Fruit fly (Drosophila melanogaster): ENCODE measurements around the gene hep.

Gene hep

DNA sequence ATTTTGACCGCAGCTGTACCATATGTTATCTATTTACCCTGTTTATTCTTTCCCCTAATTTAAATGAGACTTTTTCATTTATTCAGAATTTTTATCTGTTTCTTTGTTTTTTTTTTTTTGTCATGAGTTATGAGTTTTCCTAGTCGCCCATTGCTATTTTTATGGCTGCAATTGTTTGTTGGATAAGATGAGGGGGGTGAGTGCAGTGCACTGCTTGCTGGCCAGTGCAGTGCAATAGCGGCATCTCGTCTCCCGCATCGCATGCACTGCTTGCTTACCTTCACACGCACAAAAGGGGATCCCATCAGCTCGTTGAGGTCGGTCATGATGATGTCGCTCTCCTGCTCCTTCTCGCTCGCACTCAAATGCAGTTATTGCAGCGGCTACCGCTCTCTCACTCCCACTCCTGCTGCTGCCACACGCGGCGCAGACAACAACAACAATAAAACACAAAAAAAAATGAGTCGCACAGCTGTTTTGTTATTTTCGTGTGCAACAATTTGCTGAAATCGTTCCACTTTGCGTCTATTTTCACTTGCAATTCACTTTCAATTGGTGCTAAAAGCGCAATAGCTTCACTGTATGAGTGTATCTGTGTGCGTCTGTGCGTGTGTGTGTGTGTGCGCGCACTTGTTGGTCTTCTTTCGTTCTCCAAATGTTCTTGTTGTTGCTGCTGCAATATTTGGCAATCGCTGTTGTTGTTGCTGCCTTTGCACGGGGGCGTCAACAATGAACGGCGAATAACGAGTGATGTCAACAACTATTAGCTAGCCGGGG lies 37.9 kb upstream of the hep start (continued):
- TF ChIP-seq CoRest (tag; optimal IDR thresholded peaks at IDR 0.05) (no peak), Ssrp (tag; optimal IDR thresholded peaks at IDR 0.05) (peak; percentile 24), Hr39 (optimal IDR thresholded peaks at IDR 0.05) (no peak), CG13123 (GFP tag; optimal IDR thresholded peaks at IDR 0.05) (no peak), sqz (GFP tag; optimal IDR thresholded peaks at IDR 0.05) (peak; percentile 63), Hr3 (GFP tag; optimal IDR thresholded peaks at IDR 0.05) (peak; percentile 9), CG10321 (GFP tag; IDR thresholded peaks at IDR 0.05) (no peak), CG9727 (GFP tag; optimal IDR thresholded peaks at IDR 0.05) (peak; percentile 11), amos (GFP tag; IDR thresholded peaks at IDR 0.05; ENCODE audit: partially characterized antibody) (no peak), CG16863 (GFP tag; optimal IDR thresholded peaks at IDR 0.05) (peak; percentile 66), stc (GFP tag; IDR thresholded peaks at IDR 0.05) (0 out of 2 replicates have a peak, but pooled peaks have one; percentile 27), p53 (GFP tag; optimal IDR thresholded peaks at IDR 0.05) (no peak), ssp (GFP tag; IDR thresholded peaks at IDR 0.05) (0 out of 2 replicates have a peak, but pooled peaks have one; percentile 16), Dp (GFP tag; optimal IDR thresholded peaks at IDR 0.05) (no peak), pfk (GFP tag; optimal IDR thresholded peaks at IDR 0.05) (no peak), CG18764 (GFP tag; optimal IDR thresholded peaks at IDR 0.05) (no peak), wor (GFP tag; IDR thresholded peaks at IDR 0.05) (no peak), prd (optimal IDR thresholded peaks at IDR 0.05) (no peak), prd (GFP tag; IDR thresholded peaks at IDR 0.05) (peak; percentile 43; the same call in 1 of the 3 replicates), ken (GFP tag; IDR thresholded peaks at IDR 0.05) (no peak), CG6254 (GFP tag; optimal IDR thresholded peaks at IDR 0.05) (no peak), Sry-β (GFP tag; optimal IDR thresholded peaks at IDR 0.05) (no peak), CG11085 (GFP tag; IDR thresholded peaks at IDR 0.05) (no peak), CG15601 (tag; optimal IDR thresholded peaks at IDR 0.05) (no peak), Hmr (GFP tag; optimal IDR thresholded peaks at IDR 0.05) (no peak), CG14050 (GFP tag; IDR thresholded peaks at IDR 0.05) (0 out of 3 replicates have a peak, but pooled peaks have one; percentile 20), CG12659 (GFP tag; optimal IDR thresholded peaks at IDR 0.05) (no peak), CG12769 (tag; optimal IDR thresholded peaks at IDR 0.05) (no peak), CG5245 (GFP tag; optimal IDR thresholded peaks at IDR 0.05) (peak; percentile 12), luna (GFP tag; optimal IDR thresholded peaks at IDR 0.05) (no peak), CG12942 (GFP tag; optimal IDR thresholded peaks at IDR 0.05) (no peak), Fer1 (GFP tag; optimal IDR thresholded peaks at IDR 0.05) (no peak), zfh1 (GFP tag; IDR thresholded peaks at IDR 0.05) (peak; percentile 61; the same call in 1 of the 3 replicates), H2.0 (GFP tag; IDR thresholded peaks at IDR 0.05) (no peak), schlank (tag; optimal IDR thresholded peaks at IDR 0.05) (no peak), seq (GFP tag; IDR thresholded peaks at IDR 0.05) (no peak), CG12071 (GFP tag; optimal IDR thresholded peaks at IDR 0.05) (no peak), kni (GFP tag; optimal IDR thresholded peaks at IDR 0.05) (peak; percentile 40), trh (GFP tag; optimal IDR thresholded peaks at IDR 0.05) (no peak), CG34422 (GFP tag; IDR thresholded peaks at IDR 0.05) (0 out of 3 replicates have a peak, but pooled peaks have one; percentile 39), pum (GFP tag; optimal IDR thresholded peaks at IDR 0.05) (peak; percentile 50), sim (GFP tag; IDR thresholded peaks at IDR 0.05) (no peak), pita (GFP tag; optimal IDR thresholded peaks at IDR 0.05) (no peak), tgo (GFP tag; IDR thresholded peaks at IDR 0.05) (peak; percentile 34; the same call in 1 of the 3 replicates), CG14965 (GFP tag; optimal IDR thresholded peaks at IDR 0.05; ENCODE audit: borderline replicate concordance) (no peak), Pdp1 (GFP tag; optimal IDR thresholded peaks at IDR 0.05) (peak in 1 of 2 experiments; percentile 54), toy (GFP tag; IDR thresholded peaks at IDR 0.05) (no peak), lilli (GFP tag; optimal IDR thresholded peaks at IDR 0.05) (no peak), tin (GFP tag; optimal IDR thresholded peaks at IDR 0.05) (peak; percentile 49), cwo (GFP tag; optimal IDR thresholded peaks at IDR 0.05) (no peak)

Data from whole organism, embryonic.